Fruit fly (Drosophila melanogaster): ENCODE data around the gene HDAC11.

HDAC11 gene

DNA sequence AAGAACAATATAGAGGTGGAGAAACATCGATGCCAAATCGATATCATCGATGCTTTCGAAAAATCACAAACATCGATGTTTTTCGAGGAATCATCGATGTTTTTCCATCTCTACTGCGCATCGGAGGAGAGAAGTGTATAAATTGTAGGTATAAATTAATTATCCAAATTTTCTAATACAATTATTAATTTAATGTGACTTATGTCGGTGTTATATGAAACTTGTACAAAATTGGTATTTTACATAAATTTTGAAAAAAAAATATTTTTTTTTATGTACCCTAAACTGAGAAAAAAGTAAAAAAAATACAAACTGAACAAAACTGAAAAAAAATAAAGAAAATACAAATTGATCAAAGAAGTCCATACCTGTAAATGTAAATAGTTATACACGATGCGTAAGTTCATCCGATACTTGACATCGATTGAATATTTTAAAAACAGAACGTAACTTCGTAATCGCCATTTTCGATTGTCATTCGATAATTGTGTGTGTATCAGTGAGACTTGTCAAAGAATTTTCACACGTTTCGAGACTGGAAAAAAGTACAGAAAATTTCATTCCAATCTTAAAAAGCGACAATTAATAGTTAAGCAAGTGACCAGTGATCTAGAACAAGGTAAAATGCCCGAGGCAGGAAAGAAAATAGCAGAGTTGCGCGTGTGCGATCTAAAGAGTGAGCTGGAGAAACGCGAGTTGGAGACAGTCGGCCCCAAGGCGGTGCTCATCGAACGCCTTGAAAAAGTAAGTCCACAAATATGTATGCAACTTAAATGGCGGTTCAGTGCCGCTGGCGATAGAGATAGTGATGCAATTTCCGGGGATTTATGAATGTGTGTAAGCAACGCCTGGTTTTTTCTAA is 38.8 kb downstream of the HDAC11 start, which contains the start of the genes CG5808 and Saf-B:
Gene CG5808, minus strand, starts transcription at position 15 of the 862 bp plus-strand sequence.
Gene Saf-B, plus strand, starts transcription at position 472 of the 862 bp plus-strand sequence.
- no peak for TF ChIP-seq ase (GFP tag; IDR thresholded peaks at IDR 0.05)
- no peak for TF ChIP-seq Nf-YC (tag; optimal IDR thresholded peaks at IDR 0.05)
- TF ChIP-seq Dfd (GFP tag; optimal IDR thresholded peaks at IDR 0.05) = no peak
- TF ChIP-seq CG11560 (tag; IDR thresholded peaks at IDR 0.05) = peak; percentile 92
- TF ChIP-seq CG6689 (GFP tag; IDR thresholded peaks at IDR 0.05) = peak; percentile 70
- peak; percentile 49 for TF ChIP-seq YL-1 (GFP tag; optimal IDR thresholded peaks at IDR 0.05)
- TF ChIP-seq CG13296 (GFP tag; optimal IDR thresholded peaks at IDR 0.05) = no peak
- no peak for TF ChIP-seq Jarid2 (GFP tag; optimal IDR thresholded peaks at IDR 0.05)
- TF ChIP-seq CG13894 (tag; optimal IDR thresholded peaks at IDR 0.05) = no peak
- no peak for TF ChIP-seq Neu2 (GFP tag; optimal IDR thresholded peaks at IDR 0.05; ENCODE audit: borderline replicate concordance)
- TF ChIP-seq fd96Cb (tag; optimal IDR thresholded peaks at IDR 0.05) = peak; percentile 38
- TF ChIP-seq CG18764 (GFP tag; optimal IDR thresholded peaks at IDR 0.05) = no peak
- TF ChIP-seq unc-4 (GFP tag; IDR thresholded peaks at IDR 0.05; ENCODE audit: partially characterized antibody) = peak; percentile 77
- TF ChIP-seq ATbp (GFP tag; optimal IDR thresholded peaks at IDR 0.05) = no peak
- TF ChIP-seq CG1832 (GFP tag; optimal IDR thresholded peaks at IDR 0.05) = no peak
- peak; percentile 63 for TF ChIP-seq CG12659 (GFP tag; optimal IDR thresholded peaks at IDR 0.05)
- no peak for TF ChIP-seq gsb (GFP tag; IDR thresholded peaks at IDR 0.05)
- TF ChIP-seq CG17802 (tag; optimal IDR thresholded peaks at IDR 0.05) = peak; percentile 2
- TF ChIP-seq knrl (GFP tag; IDR thresholded peaks at IDR 0.05; ENCODE audit: partially characterized antibody) = peak; percentile 83; the same call in 2 of the 3 replicates
- no peak for TF ChIP-seq slp2 (GFP tag; optimal IDR thresholded peaks at IDR 0.05)
- TF ChIP-seq repo (GFP tag; optimal IDR thresholded peaks at IDR 0.05) = no peak
- TF ChIP-seq CG6765 (GFP tag; optimal IDR thresholded peaks at IDR 0.05) = no peak
- no peak; the same call in 1 of the 2 replicates for TF ChIP-seq seq (GFP tag; IDR thresholded peaks at IDR 0.05)
- no peak for TF ChIP-seq jumu (GFP tag; optimal IDR thresholded peaks at IDR 0.05)
- TF ChIP-seq CG3995 (GFP tag; optimal IDR thresholded peaks at IDR 0.05) = peak; percentile 54
- TF ChIP-seq CG4617 (GFP tag; optimal IDR thresholded peaks at IDR 0.05; ENCODE audit: borderline replicate concordance) = peak; percentile 39
- TF ChIP-seq dpn (GFP tag; optimal IDR thresholded peaks at IDR 0.05) = peak in 1 of 2 experiments; percentile 32
- no peak for TF ChIP-seq CG8478 (optimal IDR thresholded peaks at IDR 0.05)
- TF ChIP-seq CG10274 (GFP tag; optimal IDR thresholded peaks at IDR 0.05) = no peak
- TF ChIP-seq CG4820 (GFP tag; optimal IDR thresholded peaks at IDR 0.05) = peak; percentile 62
- TF ChIP-seq CG6854 (GFP tag; optimal IDR thresholded peaks at IDR 0.05) = no peak
- TF ChIP-seq yki (optimal IDR thresholded peaks at IDR 0.05) = no peak
- TF ChIP-seq jigr1 (GFP tag; IDR thresholded peaks at IDR 0.05) = no peak
- TF ChIP-seq Ets97D (GFP tag; optimal IDR thresholded peaks at IDR 0.05) = peak; percentile 26
- TF ChIP-seq CG11695 (GFP tag; IDR thresholded peaks at IDR 0.05) = 0 out of 3 replicates have a peak, but pooled peaks have one; percentile 28
- TF ChIP-seq ewg (GFP tag; optimal IDR thresholded peaks at IDR 0.05) = peak; percentile 31
- no peak for TF ChIP-seq cato (GFP tag; optimal IDR thresholded peaks at IDR 0.05; ENCODE audit: borderline replicate concordance)
- TF ChIP-seq sug (tag; optimal IDR thresholded peaks at IDR 0.05) = no peak
- no peak for TF ChIP-seq CG2202 (tag; optimal IDR thresholded peaks at IDR 0.05)
- peak; percentile 40 for TF ChIP-seq Six4 (GFP tag; optimal IDR thresholded peaks at IDR 0.05)
- TF ChIP-seq sc (optimal IDR thresholded peaks at IDR 0.05) = no peak
- no peak for TF ChIP-seq sc (GFP tag; optimal IDR thresholded peaks at IDR 0.05)
- TF ChIP-seq Dek (tag; optimal IDR thresholded peaks at IDR 0.05) = peak; percentile 33
- 0 out of 2 replicates have a peak, but pooled peaks have one; percentile 32 for TF ChIP-seq CG42726 (GFP tag; IDR thresholded peaks at IDR 0.05; ENCODE audit: partially characterized antibody)
- TF ChIP-seq gcm2 (GFP tag; optimal IDR thresholded peaks at IDR 0.05) = no peak
- TF ChIP-seq gfzf (GFP tag; optimal IDR thresholded peaks at IDR 0.05) = no peak
- TF ChIP-seq B-H2 (GFP tag; optimal IDR thresholded peaks at IDR 0.05) = no peak
- no peak for TF ChIP-seq CG1603 (tag; optimal IDR thresholded peaks at IDR 0.05)
- TF ChIP-seq CG13775 (GFP tag; optimal IDR thresholded peaks at IDR 0.05) = peak; percentile 61
